Worm (Caenorhabditis elegans): ENCODE data around the gene her-1.

The her-1 gene

ce11 chrV:9696715-9697114 is at the start of gene her-1:
TSS of gene her-1 (plus strand) at chrV:9697015.
- no peak for TF ChIP-seq lin-35 (GFP tag; optimal IDR thresholded peaks at IDR 0.05)
- no peak for TF ChIP-seq zip-4 (GFP tag; optimal IDR thresholded peaks at IDR 0.05)
- TF ChIP-seq tbx-2 (tag; optimal IDR thresholded peaks at IDR 0.05), result no peak
- TF ChIP-seq vab-15 (tag; optimal IDR thresholded peaks at IDR 0.05), result no peak
- no peak for TF ChIP-seq alr-1 (tag; optimal IDR thresholded peaks at IDR 0.05; ENCODE audit: borderline replicate concordance)
- TF ChIP-seq fkh-4 (tag; optimal IDR thresholded peaks at IDR 0.05; ENCODE audit: borderline replicate concordance), result no peak
- TF ChIP-seq hpl-2 (GFP tag; optimal IDR thresholded peaks at IDR 0.05), result no peak
- TF ChIP-seq C04F5.9 (tag; optimal IDR thresholded peaks at IDR 0.05), result no peak
- TF ChIP-seq sup-37 (GFP tag; optimal IDR thresholded peaks at IDR 0.05), result no peak
- no peak for TF ChIP-seq ets-5 (GFP tag; IDR thresholded peaks at IDR 0.05)
- TF ChIP-seq rnt-1 (tag; optimal IDR thresholded peaks at IDR 0.05), result no peak
- TF ChIP-seq ama-1 (optimal IDR thresholded peaks at IDR 0.05), result no peak
- no peak for TF ChIP-seq dsc-1 (tag; optimal IDR thresholded peaks at IDR 0.05)
- no peak for TF ChIP-seq efl-3 (GFP tag; optimal IDR thresholded peaks at IDR 0.05)
- TF ChIP-seq nhr-90 (tag; optimal IDR thresholded peaks at IDR 0.05; ENCODE audit: poor library complexity), result no peak
- TF ChIP-seq nhr-84 (tag; optimal IDR thresholded peaks at IDR 0.05), result no peak
- no peak for TF ChIP-seq pax-3 (tag; optimal IDR thresholded peaks at IDR 0.05)
- no peak for TF ChIP-seq skn-1 (tag; optimal IDR thresholded peaks at IDR 0.05)
- no peak for TF ChIP-seq nhr-85 (tag)

- TF ChIP-seq pax-3 (tag; optimal IDR thresholded peaks at IDR 0.05) (no peak), lin-15B (tag; optimal IDR thresholded peaks at IDR 0.05) (no peak), blmp-1 (tag; optimal IDR thresholded peaks at IDR 0.05) (no peak), tlp-1 (tag; optimal IDR thresholded peaks at IDR 0.05) (no peak), nhr-12 (tag; optimal IDR thresholded peaks at IDR 0.05) (no peak), ztf-4 (tag; optimal IDR thresholded peaks at IDR 0.05) (no peak), hpl-2 (GFP tag; optimal IDR thresholded peaks at IDR 0.05) (no peak)
Measured at ce11 chrV:9651294-9651693, 45.5 kb upstream of the her-1 start, which contains the start of gene T06E4.21. TSS of gene T06E4.21 (plus strand) at chrV:9651594.

- TF ChIP-seq C04F5.9 (tag; optimal IDR thresholded peaks at IDR 0.05) (no peak), elt-3 (tag; optimal IDR thresholded peaks at IDR 0.05) (peak; percentile 69 to 96 (median 92)), sup-37 (GFP tag; optimal IDR thresholded peaks at IDR 0.05) (no peak), lin-39 (tag; optimal IDR thresholded peaks at IDR 0.05) (no peak), tbx-2 (tag; optimal IDR thresholded peaks at IDR 0.05) (no peak), swsn-7 (tag; optimal IDR thresholded peaks at IDR 0.05) (no peak), nhr-28 (tag; optimal IDR thresholded peaks at IDR 0.05) (no peak), hpl-2 (GFP tag; optimal IDR thresholded peaks at IDR 0.05) (no peak), lin-14 (GFP tag; optimal IDR thresholded peaks at IDR 0.05) (peak; percentile 57), Y116A8C.19 (tag; optimal IDR thresholded peaks at IDR 0.05; ENCODE audit: borderline replicate concordance) (no peak), mef-2 (tag; optimal IDR thresholded peaks at IDR 0.05) (no peak), ets-5 (GFP tag; IDR thresholded peaks at IDR 0.05) (no peak), alr-1 (tag; optimal IDR thresholded peaks at IDR 0.05; ENCODE audit: borderline replicate concordance) (no peak), zag-1 (tag; optimal IDR thresholded peaks at IDR 0.05) (no peak), zip-4 (GFP tag; optimal IDR thresholded peaks at IDR 0.05) (no peak), vab-15 (tag; optimal IDR thresholded peaks at IDR 0.05) (peak; percentile 39), pax-3 (tag; optimal IDR thresholded peaks at IDR 0.05) (no peak), ztf-4 (tag; optimal IDR thresholded peaks at IDR 0.05) (no peak), egl-27 (tag; optimal IDR thresholded peaks at IDR 0.05) (no peak), fos-1 (tag; optimal IDR thresholded peaks at IDR 0.05) (no peak), nhr-12 (tag; optimal IDR thresholded peaks at IDR 0.05) (no peak), lsy-2 (tag; optimal IDR thresholded peaks at IDR 0.05) (no peak), F16B12.6 (tag; optimal IDR thresholded peaks at IDR 0.05) (no peak), ceh-8 (GFP tag; optimal IDR thresholded peaks at IDR 0.05) (no peak), lin-35 (GFP tag; optimal IDR thresholded peaks at IDR 0.05) (peak in 1 of 2 experiments; percentile 29), blmp-1 (tag; optimal IDR thresholded peaks at IDR 0.05) (peak; percentile 58), nhr-20 (tag; optimal IDR thresholded peaks at IDR 0.05) (peak; percentile 66), fkh-10 (GFP tag; optimal IDR thresholded peaks at IDR 0.05) (no peak), pag-3 (tag; optimal IDR thresholded peaks at IDR 0.05; ENCODE audit: borderline replicate concordance, insufficient read depth) (no peak), fkh-4 (tag; optimal IDR thresholded peaks at IDR 0.05; ENCODE audit: borderline replicate concordance) (no peak), nhr-76 (tag; optimal IDR thresholded peaks at IDR 0.05) (no peak), lir-3 (tag; optimal IDR thresholded peaks at IDR 0.05; ENCODE audit: poor library complexity) (no peak), snu-23 (GFP tag; optimal IDR thresholded peaks at IDR 0.05) (peak; percentile 31), nhr-71 (tag; optimal IDR thresholded peaks at IDR 0.05) (peak; percentile 72), ceh-63 (GFP tag; optimal IDR thresholded peaks at IDR 0.05) (no peak), jun-1 (tag; optimal IDR thresholded peaks at IDR 0.05) (no peak)
Measured at ce11 chrV:9654154-9654805, 42.5 kb upstream of the her-1 start, which contains the start of gene cyp-29A4. TSS of gene cyp-29A4 (plus strand) at chrV:9654755.
